Fruit fly (Drosophila melanogaster) whole organism, embryonic: ENCODE measurements around the gene Rtnl1.

ENCODE experiments used
- Abd-B ChIP-seq: fragments of 200-800 bp; sonication (Bioruptor generic); optimal IDR thresholded peaks from 2 replicates; lab custom pipeline; 2018; ENCODE audit warnings: missing biosample characterization, mild to moderate bottlenecking, missing genetic modification characterization, moderate library complexity
- Bdp1 ChIP-seq: fragments of 200-800 bp; sonication (Bioruptor generic); optimal IDR thresholded peaks from 3 replicates; lab custom pipeline; 2016; ENCODE audit warnings: missing biosample characterization, missing genetic modification characterization
- CG1024 ChIP-seq: fragments of 200-800 bp; sonication (Bioruptor generic); IDR thresholded peaks from 2 replicates; pipeline ENCODE4 v1.3.6; 2022; ENCODE audit warnings: missing biosample characterization, missing genetic modification characterization
- CG10366 ChIP-seq: fragments of 200-800 bp; sonication (Bioruptor generic); IDR thresholded peaks from 2 replicates; pipeline ENCODE4 v1.3.6; 2022; ENCODE audit warnings: missing biosample characterization, missing genetic modification characterization
- CG11093 ChIP-seq: fragments of 200-800 bp; sonication (Bioruptor generic); IDR thresholded peaks from 3 replicates; pipeline ENCODE4 v1.3.6; 2022; ENCODE audit warnings: missing biosample characterization, missing genetic modification characterization
- CG13624 ChIP-seq: fragments of 200-800 bp; sonication (Bioruptor generic); optimal IDR thresholded peaks from 2 replicates; lab custom pipeline; 2016; ENCODE audit warnings: missing biosample characterization, missing genetic modification characterization
- CG14050 ChIP-seq: fragments of 200-800 bp; sonication (Bioruptor generic); IDR thresholded peaks from 3 replicates; pipeline ENCODE4 v1.3.6; 2022; ENCODE audit warnings: missing biosample characterization, missing genetic modification characterization
- CG14860 ChIP-seq: fragments of 200-800 bp; sonication (Bioruptor generic); IDR thresholded peaks from 3 replicates; pipeline ENCODE4 v1.3.6; 2022; ENCODE audit warnings: missing biosample characterization, missing genetic modification characterization; ENCODE audit not compliant: partially characterized antibody
- CG15514 ChIP-seq: fragments of 200-800 bp; sonication (Bioruptor generic); optimal IDR thresholded peaks from 3 replicates; lab custom pipeline; 2017; ENCODE audit warnings: missing biosample characterization, missing genetic modification characterization, mild to moderate bottlenecking, moderate library complexity, missing genetic modification reagents
- CG18764 ChIP-seq: fragments of 200-800 bp; sonication (Bioruptor generic); optimal IDR thresholded peaks from 3 replicates; lab custom pipeline; 2016; ENCODE audit warnings: missing biosample characterization, missing genetic modification characterization
- CG30431 ChIP-seq: fragments of 200-800 bp; sonication (Bioruptor generic); optimal IDR thresholded peaks from 2 replicates; lab custom pipeline; 2017; ENCODE audit warnings: missing biosample characterization, missing genetic modification characterization
- CG31224 ChIP-seq: fragments of 200-800 bp; sonication (Bioruptor generic); IDR thresholded peaks from 2 replicates; pipeline ENCODE4 v1.3.6; 2022; ENCODE audit warnings: missing biosample characterization, missing genetic modification characterization
- CG3163 ChIP-seq: fragments of 200-800 bp; sonication (Bioruptor generic); optimal IDR thresholded peaks from 3 replicates; lab custom pipeline; 2016; ENCODE audit warnings: missing biosample characterization, missing genetic modification characterization
- CG3995 ChIP-seq: fragments of 200-800 bp; sonication (Bioruptor generic); optimal IDR thresholded peaks from 3 replicates; lab custom pipeline; 2016; ENCODE audit warnings: missing biosample characterization, missing genetic modification characterization
- CG5245 ChIP-seq: fragments of 200-800 bp; sonication (Bioruptor generic); optimal IDR thresholded peaks from 3 replicates; lab custom pipeline; 2016; ENCODE audit warnings: missing biosample characterization, missing genetic modification characterization
- CG6791 ChIP-seq: fragments of 200-800 bp; sonication (Bioruptor generic); IDR thresholded peaks from 3 replicates; pipeline ENCODE4 v1.3.6; 2022; ENCODE audit warnings: missing biosample characterization, missing genetic modification characterization; ENCODE audit not compliant: partially characterized antibody
- CG7963 ChIP-seq: fragments of 200-800 bp; sonication (Bioruptor generic); IDR thresholded peaks from 3 replicates; pipeline ENCODE4 v1.3.6; 2022; ENCODE audit warnings: missing biosample characterization, missing genetic modification characterization; ENCODE audit not compliant: partially characterized antibody
- CG8388 ChIP-seq: fragments of 200-800 bp; sonication (Bioruptor generic); optimal IDR thresholded peaks from 2 replicates; lab custom pipeline; 2019; ENCODE audit warnings: missing biosample characterization, mild to moderate bottlenecking, missing genetic modification characterization, moderate library complexity
- CG9215 ChIP-seq: fragments of 200-800 bp; sonication (Bioruptor generic); IDR thresholded peaks from 2 replicates; pipeline ENCODE4 v1.3.6; 2022; ENCODE audit warnings: missing biosample characterization, missing genetic modification characterization
- CG9797 ChIP-seq: fragments of 200-800 bp; sonication (Bioruptor generic); optimal IDR thresholded peaks from 3 replicates; lab custom pipeline; 2018; ENCODE audit warnings: missing biosample characterization, mild to moderate bottlenecking, missing genetic modification characterization
- CG9932 ChIP-seq: fragments of 200-800 bp; sonication (Bioruptor generic); IDR thresholded peaks from 2 replicates; pipeline ENCODE4 v1.3.6; 2022; ENCODE audit warnings: missing biosample characterization, missing genetic modification characterization
- D19A ChIP-seq: fragments of 200-800 bp; optimal IDR thresholded peaks from 3 replicates; lab custom pipeline; 2019; ENCODE audit warnings: missing biosample characterization, mild to moderate bottlenecking, missing genetic modification characterization, moderate library complexity
- Fer1 ChIP-seq: fragments of 200-800 bp; sonication (Bioruptor generic); optimal IDR thresholded peaks from 2 replicates; lab custom pipeline; 2017; ENCODE audit warnings: missing biosample characterization, mild to moderate bottlenecking, missing genetic modification characterization
- Hmr ChIP-seq: fragments of 200-800 bp; sonication (Bioruptor generic); optimal IDR thresholded peaks from 3 replicates; lab custom pipeline; 2017; ENCODE audit warnings: mild to moderate bottlenecking, missing biosample characterization, missing genetic modification reagents, missing genetic modification characterization
- Hsf ChIP-seq: fragments of 200-800 bp; sonication (Bioruptor generic); optimal IDR thresholded peaks from 3 replicates; lab custom pipeline; 2016; ENCODE audit warnings: missing biosample characterization, missing genetic modification characterization
- Med ChIP-seq: fragments of 200-800 bp; sonication (Bioruptor generic); peaks from one replicate; lab custom pipeline; 2016; ENCODE audit warnings: missing biosample characterization, missing genetic modification characterization, mild to moderate bottlenecking, inconsistent platforms, moderate library complexity
- Opbp ChIP-seq: fragments of 200-800 bp; sonication (Bioruptor generic); IDR thresholded peaks from 3 replicates; pipeline ENCODE4 v1.3.6; 2022; ENCODE audit warnings: missing biosample characterization, missing genetic modification characterization; ENCODE audit not compliant: partially characterized antibody
- PHDP ChIP-seq: fragments of 200-800 bp; sonication (Bioruptor generic); optimal IDR thresholded peaks from 3 replicates; lab custom pipeline; 2018; ENCODE audit warnings: missing biosample characterization, mild to moderate bottlenecking, missing genetic modification characterization, moderate library complexity
- Ravus ChIP-seq: fragments of 200-800 bp; sonication (Bioruptor generic); IDR thresholded peaks from 2 replicates; pipeline ENCODE4 v1.3.6; 2022; ENCODE audit warnings: missing biosample characterization, missing genetic modification characterization
- Rfx ChIP-seq: fragments of 200-800 bp; sonication (Bioruptor generic); IDR thresholded peaks from 2 replicates; pipeline ENCODE4 v1.3.6; 2022; ENCODE audit warnings: missing biosample characterization, missing genetic modification characterization
- Six4 ChIP-seq: fragments of 200-800 bp; sonication (Bioruptor generic); optimal IDR thresholded peaks from 2 replicates; lab custom pipeline; 2016; ENCODE audit warnings: missing biosample characterization, missing genetic modification characterization
- YL-1 ChIP-seq: fragments of 200-800 bp; sonication (Bioruptor generic); optimal IDR thresholded peaks from 3 replicates; lab custom pipeline; 2017; ENCODE audit warnings: missing biosample characterization, mild to moderate bottlenecking, missing genetic modification characterization
- amos ChIP-seq: fragments of 200-800 bp; sonication (Bioruptor generic); IDR thresholded peaks from 2 replicates; pipeline ENCODE4 v1.3.6; 2022; ENCODE audit warnings: missing biosample characterization, missing genetic modification characterization; ENCODE audit not compliant: partially characterized antibody
- bcd ChIP-seq: fragments of 200-800 bp; sonication (Bioruptor generic); optimal IDR thresholded peaks from 2 replicates; lab custom pipeline; 2017; ENCODE audit warnings: missing biosample characterization, mild to moderate bottlenecking, missing genetic modification characterization
- bigmax ChIP-seq: fragments of 200-800 bp; sonication (Bioruptor generic); optimal IDR thresholded peaks from 2 replicates; lab custom pipeline; 2018; ENCODE audit warnings: missing biosample characterization, mild to moderate bottlenecking, missing genetic modification characterization
- fd64A ChIP-seq: fragments of 200-800 bp; sonication (Bioruptor generic); optimal IDR thresholded peaks from 3 replicates; lab custom pipeline; 2018; ENCODE audit warnings: missing biosample characterization, mild to moderate bottlenecking, missing genetic modification characterization
- gem ChIP-seq: fragments of 200-800 bp; sonication (Bioruptor generic); optimal IDR thresholded peaks from 2 replicates; lab custom pipeline; 2019; ENCODE audit warnings: missing biosample characterization, mild to moderate bottlenecking, missing genetic modification characterization, moderate library complexity
- p53 ChIP-seq: fragments of 200-800 bp; sonication (Bioruptor generic); optimal IDR thresholded peaks from 2 replicates; lab custom pipeline; 2016; ENCODE audit warnings: missing biosample characterization, missing genetic modification characterization
- pb ChIP-seq: fragments of 200-800 bp; sonication (Bioruptor generic); optimal IDR thresholded peaks from 3 replicates; lab custom pipeline; 2016; ENCODE audit warnings: missing biosample characterization, missing genetic modification characterization
- repo ChIP-seq: fragments of 200-800 bp; sonication (Bioruptor generic); optimal IDR thresholded peaks from 2 replicates; lab custom pipeline; 2016; ENCODE audit warnings: missing biosample characterization, missing genetic modification characterization
- ro ChIP-seq: fragments of 200-800 bp; sonication (Bioruptor generic); IDR thresholded peaks from 2 replicates; pipeline ENCODE4 v1.3.6; 2022; ENCODE audit warnings: missing biosample characterization, missing genetic modification characterization
- stc ChIP-seq: fragments of 200-800 bp; sonication (Bioruptor generic); IDR thresholded peaks from 2 replicates; pipeline ENCODE4 v1.3.6; 2022; ENCODE audit warnings: missing biosample characterization, missing genetic modification characterization
- sug ChIP-seq: fragments of 200-800 bp; optimal IDR thresholded peaks from 2 replicates; lab custom pipeline; 2019; ENCODE audit warnings: missing biosample characterization, mild to moderate bottlenecking, missing genetic modification characterization, moderate library complexity
- tna ChIP-seq: fragments of 200-800 bp; sonication (Bioruptor generic); IDR thresholded peaks from 2 replicates; pipeline ENCODE4 v1.3.6; 2022; ENCODE audit warnings: missing biosample characterization, missing genetic modification characterization; ENCODE audit not compliant: partially characterized antibody
- tx ChIP-seq: fragments of 200-800 bp; sonication (Bioruptor generic); optimal IDR thresholded peaks from 2 replicates; lab custom pipeline; 2016; ENCODE audit warnings: missing biosample characterization, missing genetic modification characterization
- usp ChIP-seq: fragments of >200 bp; optimal IDR thresholded peaks from 2 replicates; lab custom pipeline; 2017; ENCODE audit warnings: missing biosample characterization, missing genetic modification characterization
- vfl ChIP-seq: fragments of 200-800 bp; sonication (Bioruptor generic); optimal IDR thresholded peaks from 2 replicates; lab custom pipeline; 2016; ENCODE audit warnings: missing biosample characterization, missing genetic modification characterization
- zf30C ChIP-seq: fragments of 200-800 bp; sonication (Bioruptor generic); optimal IDR thresholded peaks from 3 replicates; lab custom pipeline; 2018; ENCODE audit warnings: missing biosample characterization, mild to moderate bottlenecking, missing genetic modification characterization

Gene Rtnl1

DNA sequence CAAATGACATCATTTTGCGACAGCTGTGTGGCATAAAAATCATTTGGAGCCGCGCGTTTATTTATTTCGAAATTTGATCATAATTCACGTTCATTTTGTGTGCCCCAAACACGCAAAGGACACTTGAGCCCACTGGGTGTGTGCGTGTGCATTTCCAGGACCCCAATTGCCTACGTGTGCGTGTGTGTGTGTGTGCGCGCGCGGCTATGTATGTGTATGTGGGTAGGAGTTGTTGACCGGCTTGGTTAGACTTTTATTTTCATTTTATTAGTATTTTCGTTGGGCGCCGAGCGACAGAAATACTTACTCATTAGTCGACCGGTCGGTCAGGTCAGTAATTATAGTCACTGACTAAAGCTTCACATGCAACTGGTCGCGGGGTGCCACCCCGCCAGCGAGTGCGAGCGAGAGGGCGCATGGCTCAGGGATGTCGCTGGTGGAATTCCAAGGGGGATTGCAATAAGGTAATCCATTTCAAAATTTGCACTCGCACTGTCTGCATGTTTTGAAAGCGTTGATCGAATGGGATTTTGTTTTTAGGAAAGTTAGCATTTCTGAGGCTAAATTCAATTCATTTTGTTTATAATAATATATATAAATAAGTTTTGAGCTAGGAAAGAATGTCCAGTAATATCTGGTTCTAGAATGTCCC lies 34.1 kb upstream of the Rtnl1 start (continued):
- TF ChIP-seq CG30431 (GFP tag; lab: Kevin White, UChicago) (peak; percentile 41), tna (GFP tag; lab: Robert Waterston, UW) (no peak)

dm6 chr2L:5043043-5043442 lies 33.5 kb upstream of the Rtnl1 start, which contains the start of the genes CG33995, CG44000 and CG44001:
CG33995 (plus strand) TSS chr2L:5043270.
CG44000 (plus strand) TSS chr2L:5043270.
CG44001 (plus strand) TSS chr2L:5043270.
- TF ChIP-seq CG10366 (GFP tag; lab: Robert Waterston, UW), result peak; percentile 32
- TF ChIP-seq zf30C (GFP tag; lab: Kevin White, UChicago), result no peak
- peak; percentile 96 for TF ChIP-seq YL-1 (GFP tag; lab: Kevin White, UChicago)
- TF ChIP-seq CG14050 (GFP tag; lab: Robert Waterston, UW), result no peak
- peak; percentile 30; the same call in 1 of the 3 replicates for TF ChIP-seq CG6791 (GFP tag; lab: Robert Waterston, UW)
- TF ChIP-seq bigmax, result no peak
- TF ChIP-seq Hsf (GFP tag; lab: Kevin White, UChicago), result peak; percentile 61
- no peak for TF ChIP-seq CG7963 (GFP tag; lab: Robert Waterston, UW)
- peak; percentile 54 for TF ChIP-seq repo (GFP tag; lab: Kevin White, UChicago)
- TF ChIP-seq Opbp (GFP tag; lab: Robert Waterston, UW), result peak; percentile 80
- TF ChIP-seq CG9797 (GFP tag; lab: Kevin White, UChicago), result peak; percentile 88
- TF ChIP-seq bcd, result peak; percentile 45
- peak; percentile 44 for TF ChIP-seq vfl (GFP tag; lab: Kevin White, UChicago)
- TF ChIP-seq amos, result peak; percentile 43; the same call in 1 of the 2 replicates
- TF ChIP-seq CG5245 (GFP tag; lab: Kevin White, UChicago), result peak; percentile 45
- TF ChIP-seq tx (GFP tag; lab: Kevin White, UChicago), result peak; percentile 33
- peak; percentile 96 for TF ChIP-seq Med (GFP tag; lab: Kevin White, UChicago)
- TF ChIP-seq CG1024 (GFP tag; lab: Robert Waterston, UW), result peak; percentile 49; the same call in 1 of the 2 replicates
- peak; percentile 69 for TF ChIP-seq Hmr (GFP tag; lab: Kevin White, UChicago)
- TF ChIP-seq fd64A (GFP tag; lab: Kevin White, UChicago), result no peak
- TF ChIP-seq usp (GFP tag; lab: Kevin White, UChicago), result no peak
- TF ChIP-seq CG14860 (GFP tag; lab: Robert Waterston, UW), result 0 out of 3 replicates have a peak, but pooled peaks have one; percentile 20
- TF ChIP-seq CG15514 (GFP tag; lab: Kevin White, UChicago), result peak; percentile 84
- no peak for TF ChIP-seq Six4 (GFP tag; lab: Kevin White, UChicago)
- TF ChIP-seq CG9215 (GFP tag; lab: Robert Waterston, UW), result peak; percentile 22; the same call in 1 of the 2 replicates
- peak; percentile 16 for TF ChIP-seq Abd-B
- no peak for TF ChIP-seq CG8388 (GFP tag; lab: Kevin White, UChicago)
- TF ChIP-seq CG3995 (GFP tag; lab: Kevin White, UChicago), result peak; percentile 29
- TF ChIP-seq gem (tag; lab: Kevin White, UChicago), result peak; percentile 45
- TF ChIP-seq CG18764, result peak; percentile 59
- no peak for TF ChIP-seq stc (GFP tag; lab: Robert Waterston, UW)
- peak; percentile 23 for TF ChIP-seq p53
- peak; percentile 18 for TF ChIP-seq PHDP
- TF ChIP-seq ro, result no peak
- no peak for TF ChIP-seq CG31224 (GFP tag; lab: Robert Waterston, UW)
- peak; percentile 11 for TF ChIP-seq Fer1 (GFP tag; lab: Kevin White, UChicago)
- peak; percentile 30 for TF ChIP-seq Bdp1
- TF ChIP-seq CG3163 (GFP tag; lab: Kevin White, UChicago), result peak; percentile 15
- no peak for TF ChIP-seq Ravus (GFP tag; lab: Robert Waterston, UW)
- no peak for TF ChIP-seq CG11093
- peak; percentile 68 for TF ChIP-seq CG13624
- TF ChIP-seq D19A, result no peak
- TF ChIP-seq pb (GFP tag; lab: Kevin White, UChicago), result no peak
- peak; percentile 67 for TF ChIP-seq CG9932 (GFP tag; lab: Robert Waterston, UW)
- peak; percentile 33 for TF ChIP-seq sug (tag; lab: Kevin White, UChicago)
- peak; percentile 72 for TF ChIP-seq Rfx (GFP tag; lab: Robert Waterston, UW)
